Worm (Caenorhabditis elegans): ENCODE results near the gene F37A4.1.
A peak's percentile ranks its signal among the peaks of the same experiment; 100 is the strongest.

Gene F37A4.1

DNA sequence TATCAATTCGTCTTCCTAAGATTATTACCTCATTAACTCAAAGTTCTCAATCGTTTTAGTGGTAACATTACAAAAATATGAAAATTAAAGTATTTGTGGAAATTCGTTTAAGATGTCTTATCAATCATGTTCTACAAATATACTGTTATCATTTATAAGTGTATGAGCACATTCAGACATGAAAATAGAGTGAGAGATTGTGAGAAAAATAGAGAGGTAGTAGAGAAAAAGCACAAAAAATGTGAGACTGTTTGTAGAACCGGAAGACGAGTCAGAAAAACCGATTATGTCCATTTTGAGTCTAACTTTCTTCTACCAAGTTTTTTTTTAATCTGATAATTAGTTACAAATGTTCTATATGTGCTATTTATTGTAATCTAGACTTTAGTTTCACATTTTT, 29.9 kb upstream of the F37A4.1 start:
- peak; percentile 92 for TF ChIP-seq pqm-1 (tag; optimal IDR thresholded peaks at IDR 0.05)
- no peak for TF ChIP-seq ZK546.5 (tag; optimal IDR thresholded peaks at IDR 0.05)
- TF ChIP-seq elt-2 (tag; optimal IDR thresholded peaks at IDR 0.05): peak; percentile 88
- TF ChIP-seq jun-1 (tag; optimal IDR thresholded peaks at IDR 0.05): peak; percentile 7

DNA sequence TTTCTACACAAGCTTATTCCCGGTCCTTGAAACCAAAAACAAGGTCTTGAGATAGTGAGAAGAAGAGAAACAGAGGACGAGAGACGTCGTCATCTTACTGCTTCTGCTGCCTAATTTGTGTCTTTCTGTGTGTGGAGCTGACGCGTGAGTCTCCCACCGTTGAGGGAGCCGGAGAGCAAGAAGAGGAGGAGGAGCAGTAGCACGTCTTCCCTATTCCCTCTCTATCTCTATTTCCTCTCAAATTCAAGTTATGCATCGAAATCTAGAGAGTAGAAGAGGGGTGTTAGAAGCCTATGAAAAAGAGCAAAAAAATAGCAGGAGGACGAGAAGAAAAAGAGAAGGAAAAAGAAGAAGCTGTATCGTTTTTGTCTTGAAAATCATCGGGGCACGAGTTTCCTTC, 28.0 kb upstream of the F37A4.1 start:
- no peak for TF ChIP-seq ceh-82 (tag; optimal IDR thresholded peaks at IDR 0.05)
- TF ChIP-seq aly-2 (tag; optimal IDR thresholded peaks at IDR 0.05): no peak
- TF ChIP-seq nhr-23 (tag; optimal IDR thresholded peaks at IDR 0.05): no peak
- TF ChIP-seq ztf-4 (tag; optimal IDR thresholded peaks at IDR 0.05): no peak
- TF ChIP-seq elt-3 (tag; optimal IDR thresholded peaks at IDR 0.05): no peak
- TF ChIP-seq ceh-28 (tag; optimal IDR thresholded peaks at IDR 0.05): no peak
- TF ChIP-seq lin-39 (tag; optimal IDR thresholded peaks at IDR 0.05): peak; percentile 68
- peak; percentile 67 for TF ChIP-seq nfya-1 (tag; optimal IDR thresholded peaks at IDR 0.05; ENCODE audit: insufficient read depth)
- TF ChIP-seq pha-4 (tag; optimal IDR thresholded peaks at IDR 0.05): no peak
- TF ChIP-seq unc-62 (GFP tag; optimal IDR thresholded peaks at IDR 0.05): peak; percentile 5
- peak; percentile 17 for TF ChIP-seq mdl-1 (tag; optimal IDR thresholded peaks at IDR 0.05)
- no peak for TF ChIP-seq nhr-12 (tag; optimal IDR thresholded peaks at IDR 0.05)
- TF ChIP-seq unc-39 (tag; optimal IDR thresholded peaks at IDR 0.05): no peak
- peak; percentile 35 for TF ChIP-seq hmg-11 (tag; optimal IDR thresholded peaks at IDR 0.05)
- peak; percentile 12 for TF ChIP-seq snpc-4 (tag; optimal IDR thresholded peaks at IDR 0.05)
- TF ChIP-seq nhr-11 (tag; optimal IDR thresholded peaks at IDR 0.05): no peak
- TF ChIP-seq nhr-67 (tag; optimal IDR thresholded peaks at IDR 0.05): no peak
- peak; percentile 2 for TF ChIP-seq lin-15B (tag; optimal IDR thresholded peaks at IDR 0.05)

DNA sequence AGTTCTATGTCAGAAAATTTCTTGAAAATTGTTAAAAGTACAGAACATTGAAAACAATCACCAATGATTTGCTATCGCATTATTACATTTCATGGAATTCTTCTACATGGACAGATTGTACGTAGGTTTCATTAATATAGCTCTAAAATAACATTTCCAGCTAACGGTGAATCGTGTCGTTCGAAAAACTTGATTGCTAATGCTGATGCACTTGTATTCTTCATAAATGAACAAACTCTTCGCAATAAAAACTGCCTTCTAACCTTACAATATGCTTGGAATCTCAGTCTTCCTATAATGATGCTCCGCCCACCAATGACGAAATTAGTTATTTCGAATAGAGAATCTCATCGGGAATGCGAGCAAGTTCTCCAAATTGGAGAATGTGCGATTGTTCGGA, 17.7 kb upstream of the F37A4.1 start, which contains the start of gene F37A4.6:
TSS of gene F37A4.6 (plus strand) at position 301 of the 400 bp plus-strand sequence.
- TF ChIP-seq nhr-43 (tag; optimal IDR thresholded peaks at IDR 0.05; ENCODE audit: poor library complexity, severe bottlenecking) (no peak), hmg-11 (tag; optimal IDR thresholded peaks at IDR 0.05) (no peak), zag-1 (tag; optimal IDR thresholded peaks at IDR 0.05) (no peak), elt-2 (tag; optimal IDR thresholded peaks at IDR 0.05) (no peak), fkh-10 (GFP tag; optimal IDR thresholded peaks at IDR 0.05) (no peak), fos-1 (tag; optimal IDR thresholded peaks at IDR 0.05) (no peak), jun-1 (tag; optimal IDR thresholded peaks at IDR 0.05) (no peak), nhr-11 (tag; optimal IDR thresholded peaks at IDR 0.05) (no peak), skn-1 (tag; optimal IDR thresholded peaks at IDR 0.05) (no peak), aly-2 (tag; optimal IDR thresholded peaks at IDR 0.05) (no peak), fkh-2 (tag; optimal IDR thresholded peaks at IDR 0.05) (no peak), ceh-16 (tag; optimal IDR thresholded peaks at IDR 0.05) (no peak), egl-5 (tag; optimal IDR thresholded peaks at IDR 0.05) (no peak), nhr-237 (tag; optimal IDR thresholded peaks at IDR 0.05) (no peak), ceh-82 (tag; optimal IDR thresholded peaks at IDR 0.05) (no peak), lsy-12 (tag; optimal IDR thresholded peaks at IDR 0.05) (no peak), pha-4 (tag; optimal IDR thresholded peaks at IDR 0.05) (no peak)

DNA sequence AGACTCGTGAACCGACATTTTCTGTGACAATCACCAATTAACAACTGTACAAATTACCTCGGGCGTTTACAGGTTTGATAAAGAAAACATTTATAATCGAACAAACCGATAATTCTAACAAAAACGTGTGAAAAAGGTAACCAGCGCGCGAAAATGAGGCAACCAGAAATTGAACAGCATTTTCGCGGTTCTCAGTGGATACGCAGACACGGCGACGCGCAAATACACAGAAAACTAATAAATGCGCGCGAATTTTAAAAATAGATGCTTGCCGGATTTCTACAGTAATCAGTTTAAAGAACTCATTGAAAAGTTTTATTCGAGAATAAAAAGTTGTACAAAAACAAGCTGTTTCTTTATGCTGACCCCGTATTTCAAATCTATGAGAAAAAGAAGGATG, 13.2 kb upstream of the F37A4.1 start, which contains the start of gene isw-1:
TSS of gene isw-1 (minus strand) at position 118 of the 400 bp plus-strand sequence.
- TF ChIP-seq lin-15B (tag; optimal IDR thresholded peaks at IDR 0.05) (peak; percentile 58), unc-39 (tag; optimal IDR thresholded peaks at IDR 0.05) (no peak), mdl-1 (tag; optimal IDR thresholded peaks at IDR 0.05) (no peak), sea-2 (GFP tag; optimal IDR thresholded peaks at IDR 0.05) (no peak), lin-39 (tag; optimal IDR thresholded peaks at IDR 0.05) (peak; percentile 16), egl-5 (tag; optimal IDR thresholded peaks at IDR 0.05) (no peak), nhr-12 (tag; optimal IDR thresholded peaks at IDR 0.05) (no peak), nhr-77 (tag; optimal IDR thresholded peaks at IDR 0.05) (no peak), ztf-11 (tag; optimal IDR thresholded peaks at IDR 0.05) (no peak), ceh-28 (tag; optimal IDR thresholded peaks at IDR 0.05) (peak; percentile 60), eor-1 (tag; optimal IDR thresholded peaks at IDR 0.05) (no peak), nhr-25 (tag; optimal IDR thresholded peaks at IDR 0.05) (peak; percentile 48), fos-1 (tag; optimal IDR thresholded peaks at IDR 0.05) (no peak), nhr-23 (tag; optimal IDR thresholded peaks at IDR 0.05) (peak; percentile 51), mml-1 (tag; optimal IDR thresholded peaks at IDR 0.05) (no peak)
